Fruit fly (Drosophila melanogaster): Measurements from ENCODE around the gene CG5126.
A peak's percentile ranks its signal among the peaks of the same experiment; 100 is the strongest.

Gene CG5126

DNA sequence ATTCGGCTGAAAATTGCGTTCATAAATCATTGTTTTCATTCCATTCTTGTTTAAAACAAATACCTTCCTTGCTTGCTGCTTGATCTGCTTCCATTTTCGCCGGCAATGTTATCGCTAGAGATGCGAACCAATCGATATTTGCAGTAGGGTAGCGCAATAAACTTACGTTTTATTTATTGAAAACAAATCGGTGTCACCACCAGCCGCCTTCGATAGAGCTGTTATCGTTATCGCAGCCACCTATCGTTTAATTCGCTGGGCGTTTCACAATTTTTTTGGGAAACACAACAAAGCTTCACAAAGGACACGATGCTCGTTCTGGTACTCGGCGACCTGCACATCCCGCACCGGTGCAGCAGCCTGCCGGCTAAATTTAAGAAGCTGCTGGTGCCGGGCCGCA lies 33.3 kb downstream of the CG5126 start, which contains the start of the genes Tfb4 and Vps29 (continued):
- TF ChIP-seq Adf1 (GFP tag; IDR thresholded peaks at IDR 0.05) (no peak), Ravus (GFP tag; IDR thresholded peaks at IDR 0.05) (no peak), CG16779 (GFP tag; IDR thresholded peaks at IDR 0.05) (0 out of 2 replicates have a peak, but pooled peaks have one; percentile 38), CG11085 (GFP tag; IDR thresholded peaks at IDR 0.05) (peak; percentile 46; the same call in 1 of the 2 replicates), CG12071 (GFP tag; optimal IDR thresholded peaks at IDR 0.05) (no peak), Eip74EF (GFP tag; optimal IDR thresholded peaks at IDR 0.05) (no peak), tap (tag; optimal IDR thresholded peaks at IDR 0.05) (no peak), Fer1 (GFP tag; optimal IDR thresholded peaks at IDR 0.05) (peak; percentile 46), Ptx1 (GFP tag; IDR thresholded peaks at IDR 0.05) (no peak), danr (GFP tag; IDR thresholded peaks at IDR 0.05) (no peak), esg (GFP tag; conservative IDR thresholded peaks at IDR 0.05) (no peak), zen (tag; optimal IDR thresholded peaks at IDR 0.05) (no peak), hth (optimal IDR thresholded peaks at IDR 0.05) (no peak), crol (GFP tag; IDR thresholded peaks at IDR 0.05) (no peak), CG16815 (GFP tag; optimal IDR thresholded peaks at IDR 0.05) (no peak), CG1024 (GFP tag; IDR thresholded peaks at IDR 0.05) (0 out of 2 replicates have a peak, but pooled peaks have one; percentile 32), Hr3 (GFP tag; optimal IDR thresholded peaks at IDR 0.05) (no peak), ab (GFP tag; optimal IDR thresholded peaks at IDR 0.05) (no peak), CG6175 (GFP tag; IDR thresholded peaks at IDR 0.05) (no peak), CG16813 (GFP tag; IDR thresholded peaks at IDR 0.05; ENCODE audit: partially characterized antibody) (peak; percentile 90), CG8388 (GFP tag; optimal IDR thresholded peaks at IDR 0.05) (no peak), fu2 (GFP tag; optimal IDR thresholded peaks at IDR 0.05) (peak; percentile 49), CG6765 (GFP tag; optimal IDR thresholded peaks at IDR 0.05) (no peak), lilli (GFP tag; optimal IDR thresholded peaks at IDR 0.05) (peak; percentile 82), lab (GFP tag; optimal IDR thresholded peaks at IDR 0.05) (no peak), lola (GFP tag; optimal IDR thresholded peaks at IDR 0.05) (no peak), mam (GFP tag; optimal IDR thresholded peaks at IDR 0.05) (peak; percentile 73), Awh (GFP tag; IDR thresholded peaks at IDR 0.05) (no peak), H15 (GFP tag; IDR thresholded peaks at IDR 0.05) (no peak), CG9215 (GFP tag; IDR thresholded peaks at IDR 0.05) (0 out of 2 replicates have a peak, but pooled peaks have one; percentile 35), Atf3 (GFP tag; optimal IDR thresholded peaks at IDR 0.05) (no peak), CG4617 (GFP tag; optimal IDR thresholded peaks at IDR 0.05; ENCODE audit: borderline replicate concordance) (peak; percentile 74), mirr (GFP tag; optimal IDR thresholded peaks at IDR 0.05) (no peak), Nf-YB (GFP tag; optimal IDR thresholded peaks at IDR 0.05) (no peak), CoRest (tag; optimal IDR thresholded peaks at IDR 0.05) (no peak), hbn (GFP tag; IDR thresholded peaks at IDR 0.05; ENCODE audit: partially characterized antibody) (peak; percentile 89), CG7556 (GFP tag; optimal IDR thresholded peaks at IDR 0.05) (no peak), bbx (GFP tag; IDR thresholded peaks at IDR 0.05; ENCODE audit: partially characterized antibody) (peak; percentile 97), CG15269 (tag; optimal IDR thresholded peaks at IDR 0.05) (no peak), D (optimal IDR thresholded peaks at IDR 0.05) (no peak), D (GFP tag; optimal IDR thresholded peaks at IDR 0.05) (no peak), Antp (GFP tag; optimal IDR thresholded peaks at IDR 0.05) (peak; percentile 63)

DNA sequence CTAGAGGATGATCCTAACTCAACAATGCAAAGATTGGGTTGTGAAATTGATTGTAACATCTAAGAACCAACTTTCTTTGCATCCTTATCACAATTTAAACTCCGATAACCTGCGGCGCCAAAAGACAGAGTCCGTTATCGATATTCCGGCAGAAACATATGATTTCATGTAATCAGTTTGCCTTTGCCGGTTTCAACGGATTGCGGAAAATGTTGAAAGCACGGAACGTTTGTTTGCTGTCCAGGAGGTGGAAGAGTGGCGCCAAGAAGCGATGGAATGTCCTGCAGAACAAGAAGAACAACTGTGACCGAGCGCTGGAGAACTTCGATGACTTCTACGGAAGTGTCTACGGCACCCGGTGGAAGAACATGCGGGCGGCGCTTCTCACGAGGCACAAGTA lies 36.2 kb downstream of the CG5126 start:
- TF ChIP-seq CG4282 (GFP tag; optimal IDR thresholded peaks at IDR 0.05), result no peak
- TF ChIP-seq CG32772 (GFP tag; IDR thresholded peaks at IDR 0.05), result no peak
- TF ChIP-seq NC2β (GFP tag; optimal IDR thresholded peaks at IDR 0.05), result no peak
- no peak for TF ChIP-seq B-H1 (GFP tag; IDR thresholded peaks at IDR 0.05)
- no peak for TF ChIP-seq Sry-β (GFP tag; optimal IDR thresholded peaks at IDR 0.05)
- TF ChIP-seq nom (GFP tag; optimal IDR thresholded peaks at IDR 0.05), result no peak
- peak; percentile 3 for TF ChIP-seq Sin3A (optimal IDR thresholded peaks at IDR 0.05)
- TF ChIP-seq Dref (GFP tag; IDR thresholded peaks at IDR 0.05), result peak; percentile 69
- TF ChIP-seq Lhr (GFP tag; optimal IDR thresholded peaks at IDR 0.05), result no peak
- no peak for TF ChIP-seq HHEX (GFP tag; optimal IDR thresholded peaks at IDR 0.05)
- no peak for TF ChIP-seq lov (optimal IDR thresholded peaks at IDR 0.05)
- no peak for TF ChIP-seq lov (GFP tag; IDR thresholded peaks at IDR 0.05)
- TF ChIP-seq Hr3 (GFP tag; optimal IDR thresholded peaks at IDR 0.05), result no peak

Measured in whole organism, embryonic.